Worm (Caenorhabditis elegans) whole organism, L4 larva: Measurements from ENCODE around the gene prp-19.
A peak's percentile ranks its signal among the peaks of the same experiment; 100 is the strongest.

Source experiments
- D1046.2 ChIP-seq: fragments of 200-800 bp; sonication (Bioruptor generic); IDR thresholded peaks from 2 replicates; pipeline ENCODE4 v1.3.6; 2022; ENCODE audit warnings: missing genetic modification characterization, missing compliant biosample characterization
- T20F7.1 ChIP-seq: fragments of 200-800 bp; sonication (Bioruptor generic); optimal IDR thresholded peaks from 2 replicates; lab custom pipeline; 2018; ENCODE audit warnings: mild to moderate bottlenecking, missing genetic modification characterization, missing compliant biosample characterization
- Y105C5A.15 ChIP-seq: fragments of 200-800 bp; sonication (Bioruptor generic); IDR thresholded peaks from 2 replicates; pipeline ENCODE4 v1.3.6; 2022; ENCODE audit warnings: missing genetic modification characterization, missing compliant biosample characterization
- Y48G9A.11 ChIP-seq: fragments of 200-800 bp; sonication (Bioruptor generic); IDR thresholded peaks from 2 replicates; pipeline ENCODE4 v1.3.6; 2022; ENCODE audit warnings: missing genetic modification reagents, missing genetic modification characterization, missing compliant biosample characterization
- Y75B8A.6 ChIP-seq: fragments of 200-800 bp; sonication (Bioruptor generic); IDR thresholded peaks from 2 replicates; pipeline ENCODE4 v1.3.6; 2022; ENCODE audit warnings: missing genetic modification reagents, missing genetic modification characterization, missing compliant biosample characterization
- ZK337.2 ChIP-seq: fragments of 200-800 bp; sonication (Bioruptor generic); IDR thresholded peaks from 2 replicates; pipeline ENCODE4 v1.3.6; 2022; ENCODE audit warnings: missing genetic modification reagents, missing genetic modification characterization, missing compliant biosample characterization
- ama-1 ChIP-seq: fragments of 150-350 bp; optimal IDR thresholded peaks from 2 replicates; lab custom pipeline; 2014; ENCODE audit warnings: inconsistent platforms, mixed read lengths
- arid-1 ChIP-seq: fragments of 200-800 bp; sonication (Bioruptor generic); conservative IDR thresholded peaks from 2 replicates; pipeline ENCODE4 v1.3.6; 2022; ENCODE audit warnings: missing genetic modification reagents, missing genetic modification characterization, missing compliant biosample characterization
- ceh-20 ChIP-seq: fragments of 200-800 bp; sonication (Bioruptor generic); IDR thresholded peaks from 2 replicates; pipeline ENCODE4 v1.3.6; 2022; ENCODE audit warnings: missing genetic modification reagents, missing genetic modification characterization, missing compliant biosample characterization
- ceh-28 ChIP-seq: fragments of 150-350 bp; optimal IDR thresholded peaks from 2 replicates; lab custom pipeline; 2014; ENCODE audit warnings: missing biosample characterization, missing genetic modification reagents, missing genetic modification characterization
- cey-2 ChIP-seq: sonication (generic microtip); optimal IDR thresholded peaks from 3 replicates; lab custom pipeline; 2017; ENCODE audit warnings: missing genetic modification characterization, mild to moderate bottlenecking, missing compliant biosample characterization, antibody characterized with exemption, borderline replicate concordance; ENCODE audit not compliant: insufficient read depth
- daf-16 ChIP-seq, 3 experiments: sonication (generic microtip); optimal IDR thresholded peaks; 2 replicates each; lab custom pipeline; 2016 to 2017; ENCODE audit warnings: missing genetic modification characterization in 3 of 3, missing genetic modification reagents in 3 of 3, mild to moderate bottlenecking in 2 of 3, missing compliant biosample characterization in 2 of 3, missing biosample characterization in 1 of 3, moderate library complexity in 1 of 3
- daf-19 ChIP-seq: fragments of 200-800 bp; sonication (Bioruptor generic); conservative IDR thresholded peaks from 2 replicates; pipeline ENCODE4 v1.3.6; 2022; ENCODE audit warnings: missing genetic modification characterization, missing compliant biosample characterization
- dmd-6 ChIP-seq: fragments of 200-800 bp; sonication (Bioruptor generic); IDR thresholded peaks from 2 replicates; pipeline ENCODE4 v1.3.6; 2022; ENCODE audit warnings: missing genetic modification reagents, missing genetic modification characterization, missing compliant biosample characterization
- dmd-8 ChIP-seq: fragments of 200-800 bp; sonication (Bioruptor generic); IDR thresholded peaks from 2 replicates; pipeline ENCODE4 v1.3.6; 2022; ENCODE audit warnings: missing genetic modification characterization, missing compliant biosample characterization
- dmd-9 ChIP-seq: fragments of 200-800 bp; sonication (Bioruptor generic); IDR thresholded peaks from 2 replicates; pipeline ENCODE4 v1.3.6; 2022; ENCODE audit warnings: missing genetic modification reagents, missing genetic modification characterization, missing compliant biosample characterization
- duxl-1 ChIP-seq: sonication (generic microtip); optimal IDR thresholded peaks from 2 replicates; lab custom pipeline; 2016; ENCODE audit warnings: mild to moderate bottlenecking, missing genetic modification characterization, moderate library complexity, missing compliant biosample characterization; ENCODE audit not compliant: poor library complexity
- egl-27 ChIP-seq: sonication (generic microtip); optimal IDR thresholded peaks from 3 replicates; lab custom pipeline; 2017; ENCODE audit warnings: missing biosample characterization, missing genetic modification reagents, missing genetic modification characterization
- egl-43 ChIP-seq: fragments of 200-800 bp; sonication (Bioruptor generic); IDR thresholded peaks from 2 replicates; pipeline ENCODE4 v1.3.6; 2022; ENCODE audit warnings: missing genetic modification reagents, missing genetic modification characterization, missing compliant biosample characterization
- fkh-10 ChIP-seq: fragments of 150-350 bp; optimal IDR thresholded peaks from 2 replicates; lab custom pipeline; 2014; ENCODE audit warnings: missing biosample characterization, missing genetic modification reagents, missing genetic modification characterization
- fos-1 ChIP-seq: fragments of 150-350 bp; optimal IDR thresholded peaks from 2 replicates; lab custom pipeline; 2014; ENCODE audit warnings: missing biosample characterization, missing genetic modification characterization
- hif-1 ChIP-seq, 2 experiments: sonication (generic microtip); optimal IDR thresholded peaks; 2 replicates each; lab custom pipeline; 2016 to 2017; ENCODE audit warnings: missing compliant biosample characterization in 2 of 2, missing genetic modification characterization in 2 of 2, missing genetic modification reagents in 2 of 2, missing genotype in 2 of 2, mild to moderate bottlenecking in 1 of 2
- hlh-11 ChIP-seq: fragments of 200-800 bp; sonication (Bioruptor generic); optimal IDR thresholded peaks from 2 replicates; lab custom pipeline; 2018; ENCODE audit warnings: mild to moderate bottlenecking, missing genetic modification characterization, missing compliant biosample characterization
- jun-1 ChIP-seq: fragments of 150-350 bp; optimal IDR thresholded peaks from 2 replicates; lab custom pipeline; 2014; ENCODE audit warnings: missing biosample characterization, missing genetic modification reagents, missing genetic modification characterization
- lim-7 ChIP-seq: fragments of 200-800 bp; sonication (Bioruptor generic); IDR thresholded peaks from 2 replicates; pipeline ENCODE4 v1.3.6; 2022; ENCODE audit warnings: missing genetic modification characterization, missing compliant biosample characterization
- lin-1 ChIP-seq: fragments of 200-800 bp; sonication (Bioruptor generic); IDR thresholded peaks from 2 replicates; pipeline ENCODE4 v1.3.6; 2022; ENCODE audit warnings: missing genetic modification reagents, missing genetic modification characterization, missing compliant biosample characterization
- lin-13 ChIP-seq: fragments of 150-350 bp; optimal IDR thresholded peaks from 2 replicates; lab custom pipeline; 2014; ENCODE audit warnings: missing biosample characterization, missing genetic modification reagents, missing genetic modification characterization
- lin-38 ChIP-seq: fragments of 200-800 bp; sonication (Bioruptor generic); IDR thresholded peaks from 2 replicates; pipeline ENCODE4 v1.3.6; 2022; ENCODE audit warnings: missing genetic modification reagents, missing genetic modification characterization, missing compliant biosample characterization
- lir-3 ChIP-seq: sonication (generic microtip); optimal IDR thresholded peaks from 2 replicates; lab custom pipeline; 2016; ENCODE audit warnings: mild to moderate bottlenecking, missing genetic modification characterization, missing compliant biosample characterization
- madf-9 ChIP-seq: fragments of 200-800 bp; sonication (Bioruptor generic); conservative IDR thresholded peaks from 2 replicates; pipeline ENCODE4 v1.3.6; 2022; ENCODE audit warnings: missing genetic modification reagents, missing genetic modification characterization, missing compliant biosample characterization
- nhr-10 ChIP-seq: fragments of 150-350 bp; optimal IDR thresholded peaks from 2 replicates; lab custom pipeline; 2014; ENCODE audit warnings: missing biosample characterization, missing genetic modification characterization
- nhr-11 ChIP-seq: fragments of 150-350 bp; optimal IDR thresholded peaks from 2 replicates; lab custom pipeline; 2014; ENCODE audit warnings: missing biosample characterization, missing genetic modification characterization
- nhr-25 ChIP-seq: sonication (generic microtip); optimal IDR thresholded peaks from 2 replicates; lab custom pipeline; 2017; ENCODE audit warnings: missing genetic modification characterization, mild to moderate bottlenecking, missing compliant biosample characterization, antibody characterized with exemption, moderate library complexity, borderline replicate concordance; ENCODE audit not compliant: insufficient read depth
- nhr-41 ChIP-seq: fragments of 200-800 bp; sonication (Bioruptor generic); IDR thresholded peaks from 2 replicates; pipeline ENCODE4 v1.3.6; 2022; ENCODE audit warnings: missing genetic modification reagents, missing genetic modification characterization, missing compliant biosample characterization
- nhr-42 ChIP-seq: fragments of 200-800 bp; sonication (Bioruptor generic); IDR thresholded peaks from 2 replicates; pipeline ENCODE4 v1.3.6; 2022; ENCODE audit warnings: missing genetic modification characterization, missing compliant biosample characterization
- nhr-6 ChIP-seq: fragments of 150-350 bp; optimal IDR thresholded peaks from 2 replicates; lab custom pipeline; 2014; ENCODE audit warnings: missing biosample characterization, missing genetic modification characterization
- pha-4 ChIP-seq, 2 experiments: fragments of 150-350 bp in 1 of 2; fragments of 200-800 bp in 1 of 2; sonication (Bioruptor generic) in 1 of 2; IDR thresholded peaks in 1 of 2; optimal IDR thresholded peaks in 1 of 2; 2 replicates each; pipeline versions ENCODE4 v1.3.6 to Lab custom; 2014 to 2022; ENCODE audit warnings: missing genetic modification characterization in 2 of 2, missing genetic modification reagents in 2 of 2, missing biosample characterization in 1 of 2, missing compliant biosample characterization in 1 of 2
- saeg-2 ChIP-seq: fragments of 200-800 bp; sonication (Bioruptor generic); IDR thresholded peaks from 2 replicates; pipeline ENCODE4 v1.3.6; 2022; ENCODE audit warnings: missing genetic modification reagents, missing genetic modification characterization, missing compliant biosample characterization
- set-16 ChIP-seq: fragments of 200-800 bp; sonication (Bioruptor generic); IDR thresholded peaks from 2 replicates; pipeline ENCODE4 v1.3.6; 2022; ENCODE audit warnings: missing genetic modification reagents, missing genetic modification characterization, missing compliant biosample characterization
- skn-1 ChIP-seq: fragments of 150-350 bp; optimal IDR thresholded peaks from 2 replicates; lab custom pipeline; 2014; ENCODE audit warnings: missing biosample characterization, missing genetic modification characterization
- spr-1 ChIP-seq: sonication (generic microtip); optimal IDR thresholded peaks from 2 replicates; lab custom pipeline; 2016; ENCODE audit warnings: mild to moderate bottlenecking, missing genetic modification characterization, missing compliant biosample characterization
- spr-3 ChIP-seq: fragments of 200-800 bp; sonication (Bioruptor generic); optimal IDR thresholded peaks from 2 replicates; lab custom pipeline; 2018; ENCODE audit warnings: mild to moderate bottlenecking, missing genetic modification characterization, missing compliant biosample characterization
- unc-39 ChIP-seq: sonication (generic microtip); optimal IDR thresholded peaks from 2 replicates; lab custom pipeline; 2017; ENCODE audit warnings: missing biosample characterization, missing genetic modification characterization
- unc-62 ChIP-seq, 3 experiments: fragments of 150-350 bp in 1 of 3; sonication (generic microtip); optimal IDR thresholded peaks in 2 of 3; peaks in 1 of 3; 1 replicate in 1 of 3; 2 replicates in 2 of 3; lab custom pipeline; 2014 to 2017; ENCODE audit warnings: missing biosample characterization in 3 of 3, missing genetic modification characterization in 3 of 3, missing genetic modification reagents in 3 of 3, missing genotype in 1 of 3
- zag-1 ChIP-seq: fragments of 150-350 bp; optimal IDR thresholded peaks from 2 replicates; lab custom pipeline; 2014; ENCODE audit warnings: missing biosample characterization, missing genetic modification characterization
- zfp-3 ChIP-seq: fragments of 200-800 bp; sonication (Bioruptor generic); conservative IDR thresholded peaks from 2 replicates; pipeline ENCODE4 v1.3.6; 2022; ENCODE audit warnings: missing genetic modification reagents, missing genetic modification characterization, missing compliant biosample characterization
- zip-2 ChIP-seq: fragments of 150-350 bp; optimal IDR thresholded peaks from 2 replicates; lab custom pipeline; 2014; ENCODE audit warnings: missing biosample characterization, missing genetic modification characterization
- ztf-11 ChIP-seq: fragments of 150-350 bp; optimal IDR thresholded peaks from 2 replicates; lab custom pipeline; 2014; ENCODE audit warnings: missing biosample characterization, missing genetic modification characterization
- ztf-7 ChIP-seq: fragments of 150-350 bp; optimal IDR thresholded peaks from 2 replicates; lab custom pipeline; 2014; ENCODE audit warnings: missing biosample characterization, missing genetic modification characterization

prp-19 gene

DNA sequence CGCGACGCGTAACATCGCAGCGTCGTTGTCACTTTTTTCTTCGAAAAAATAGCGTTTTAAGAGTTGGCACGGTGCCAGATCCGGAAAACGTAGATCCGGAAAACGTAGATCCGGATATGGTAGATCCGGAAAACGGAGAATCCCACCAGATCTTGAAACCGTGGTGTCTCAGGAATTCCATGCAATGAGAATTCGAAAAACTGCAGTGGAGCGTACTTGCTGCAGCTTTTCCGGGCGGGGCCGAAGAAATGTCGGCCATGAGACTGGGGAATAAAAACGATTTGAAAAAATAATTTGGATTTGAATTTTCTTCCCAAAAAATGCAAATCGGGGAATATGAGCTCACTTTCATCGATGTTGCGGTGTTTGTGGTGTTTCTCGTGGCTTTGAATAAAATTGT is 625 bp upstream of the prp-19 start, which contains the start of gene K10D2.5 (continued):
- no peak for TF ChIP-seq jun-1
- TF ChIP-seq daf-16 (GFP tag; optimal IDR thresholded peaks at IDR 0.05; lab: Kevin White, UChicago) = peak in 1 of 2 experiments; percentile 71
- TF ChIP-seq daf-16 (tag; optimal IDR thresholded peaks at IDR 0.05; lab: Kevin White, UChicago) = peak; percentile 42
- no peak for TF ChIP-seq nhr-10 (tag; lab: Kevin White, UChicago)
- peak; percentile 93 for TF ChIP-seq Y48G9A.11
- TF ChIP-seq nhr-42 (GFP tag; lab: Robert Waterston, UW) = peak; percentile 81; the same call in 1 of the 2 replicates
- no peak for TF ChIP-seq egl-27 (tag; lab: Kevin White, UChicago)
- peak; percentile 84 for TF ChIP-seq nhr-11 (tag; lab: Kevin White, UChicago)
- TF ChIP-seq madf-9 = peak; percentile 96
- TF ChIP-seq dmd-9 = peak; percentile 97
- no peak for TF ChIP-seq skn-1 (tag; lab: Kevin White, UChicago)
- TF ChIP-seq T20F7.1 (GFP tag; lab: Kevin White, UChicago) = peak; percentile 86
- TF ChIP-seq ceh-28 (tag; lab: Kevin White, UChicago) = no peak
- peak; percentile 88 for TF ChIP-seq nhr-6 (tag; lab: Kevin White, UChicago)
- TF ChIP-seq D1046.2 (GFP tag; lab: Robert Waterston, UW) = peak; percentile 95
- peak; percentile 71 for TF ChIP-seq nhr-25
- TF ChIP-seq lim-7 = peak; percentile 58; the same call in 1 of the 2 replicates
- TF ChIP-seq ZK337.2 = peak; percentile 99
- peak; percentile 89 for TF ChIP-seq duxl-1 (tag; lab: Kevin White, UChicago)
- TF ChIP-seq lir-3 (tag; lab: Kevin White, UChicago) = peak; percentile 4
- TF ChIP-seq saeg-2 (GFP tag; lab: Robert Waterston, UW) = 0 out of 2 replicates have a peak, but pooled peaks have one; percentile 60
- TF ChIP-seq ama-1 (lab: Kevin White, UChicago) = no peak
- TF ChIP-seq lin-13 (GFP tag; lab: Kevin White, UChicago) = peak; percentile 95
- peak; percentile 83 for TF ChIP-seq egl-43 (GFP tag; lab: Robert Waterston, UW)
- peak in 1 of 2 experiments; percentile 91 for TF ChIP-seq unc-62 (GFP tag; optimal IDR thresholded peaks at IDR 0.05 in 1 of 2; lab: Kevin White, UChicago)
- TF ChIP-seq unc-62 (tag; optimal IDR thresholded peaks at IDR 0.05; lab: Kevin White, UChicago) = no peak
- peak; percentile 68 for TF ChIP-seq set-16 (GFP tag; lab: Robert Waterston, UW)
- TF ChIP-seq dmd-8 = no peak
- peak; percentile 91 for TF ChIP-seq dmd-6 (GFP tag; lab: Robert Waterston, UW)
- TF ChIP-seq ceh-20 (GFP tag; lab: Robert Waterston, UW) = peak; percentile 93
- TF ChIP-seq lin-38 (GFP tag; lab: Robert Waterston, UW) = peak; percentile 99
- TF ChIP-seq lin-1 (GFP tag; lab: Robert Waterston, UW) = peak; percentile 54
- peak; percentile 87; the same call in 1 of the 2 replicates for TF ChIP-seq Y105C5A.15 (GFP tag; lab: Robert Waterston, UW)
- TF ChIP-seq daf-19 (GFP tag; lab: Robert Waterston, UW) = 0 out of 2 replicates have a peak, but pooled peaks have one; percentile 55
- no peak for TF ChIP-seq zag-1 (tag; lab: Kevin White, UChicago)
- peak; percentile 76 for TF ChIP-seq hlh-11
- TF ChIP-seq fos-1 = no peak
- peak; percentile 1 for TF ChIP-seq spr-3 (GFP tag; lab: Kevin White, UChicago)
- peak; percentile 89 for TF ChIP-seq arid-1 (GFP tag; lab: Robert Waterston, UW)
- TF ChIP-seq spr-1 (tag; lab: Kevin White, UChicago) = peak; percentile 43
- TF ChIP-seq cey-2 (tag; lab: Kevin White, UChicago) = no peak
- no peak for TF ChIP-seq pha-4 (GFP tag; IDR thresholded peaks at IDR 0.05; lab: Robert Waterston, UW)
- peak; percentile 60 for TF ChIP-seq pha-4 (tag; optimal IDR thresholded peaks at IDR 0.05; lab: Kevin White, UChicago)
- TF ChIP-seq zfp-3 (GFP tag; lab: Robert Waterston, UW) = peak; percentile 85
- TF ChIP-seq nhr-41 (GFP tag; lab: Robert Waterston, UW) = 0 out of 2 replicates have a peak, but pooled peaks have one; percentile 12
- TF ChIP-seq ztf-11 = no peak
- peak; percentile 62; the same call in 1 of the 2 replicates for TF ChIP-seq Y75B8A.6 (GFP tag; lab: Robert Waterston, UW)
- no peak for TF ChIP-seq unc-39 (tag; lab: Kevin White, UChicago)
- TF ChIP-seq fkh-10 (GFP tag; lab: Kevin White, UChicago) = peak; percentile 24
- TF ChIP-seq zip-2 (tag; lab: Kevin White, UChicago) = no peak
- TF ChIP-seq hif-1 (tag; optimal IDR thresholded peaks at IDR 0.05; lab: Kevin White, UChicago) = peak in 1 of 2 experiments; percentile 96
- no peak for TF ChIP-seq ztf-7 (tag; lab: Kevin White, UChicago)
